Worm (Caenorhabditis elegans) whole organism, L1 larva: ENCODE results near the gene osg-1.

ENCODE experiments used
- F16B12.6 ChIP-seq: fragments of 150-350 bp; optimal IDR thresholded peaks from 2 replicates; lab custom pipeline; 2014; ENCODE audit warnings: missing biosample characterization, missing genetic modification characterization
- ama-1 ChIP-seq: fragments of 150-350 bp; optimal IDR thresholded peaks from 2 replicates; lab custom pipeline; 2014
- blmp-1 ChIP-seq: fragments of 150-350 bp; optimal IDR thresholded peaks from 2 replicates; lab custom pipeline; 2014; ENCODE audit warnings: missing biosample characterization, missing genetic modification characterization
- ceh-63 ChIP-seq: fragments of 200-800 bp; sonication (Bioruptor generic); optimal IDR thresholded peaks from 2 replicates; lab custom pipeline; 2018; ENCODE audit warnings: mild to moderate bottlenecking, missing genetic modification characterization, missing compliant biosample characterization
- ceh-90 ChIP-seq: sonication (generic microtip); optimal IDR thresholded peaks from 2 replicates; lab custom pipeline; 2016; ENCODE audit warnings: missing genetic modification characterization, missing compliant biosample characterization
- efl-1 ChIP-seq, 4 experiments: fragments of 150-350 bp; optimal IDR thresholded peaks in 3 of 4; peaks in 1 of 4; 1 replicate in 1 of 4; 2 replicates in 3 of 4; lab custom pipeline; 2014; ENCODE audit warnings: missing biosample characterization in 2 of 4, missing genetic modification characterization in 2 of 4, missing genetic modification reagents in 2 of 4
- efl-3 ChIP-seq: fragments of 200-800 bp; sonication (Bioruptor generic); optimal IDR thresholded peaks from 2 replicates; lab custom pipeline; 2018; ENCODE audit warnings: mild to moderate bottlenecking, missing genetic modification characterization, missing compliant biosample characterization
- elt-2 ChIP-seq: sonication (generic microtip); optimal IDR thresholded peaks from 2 replicates; lab custom pipeline; 2016; ENCODE audit warnings: missing genetic modification characterization, mild to moderate bottlenecking, inconsistent platforms, missing compliant biosample characterization, missing genetic modification reagents
- fkh-10 ChIP-seq: sonication (generic microtip); optimal IDR thresholded peaks from 2 replicates; lab custom pipeline; 2017; ENCODE audit warnings: missing biosample characterization, missing genetic modification reagents, missing genetic modification characterization
- fkh-4 ChIP-seq: sonication (generic microtip); optimal IDR thresholded peaks from 2 replicates; lab custom pipeline; 2016; ENCODE audit warnings: missing compliant biosample characterization, missing genetic modification characterization, borderline replicate concordance
- fos-1 ChIP-seq: fragments of 150-350 bp; optimal IDR thresholded peaks from 2 replicates; lab custom pipeline; 2014; ENCODE audit warnings: missing biosample characterization, missing genetic modification characterization
- hlh-4 ChIP-seq: sonication (generic microtip); optimal IDR thresholded peaks from 2 replicates; lab custom pipeline; 2016; ENCODE audit warnings: mild to moderate bottlenecking, missing genetic modification characterization, missing compliant biosample characterization
- hpl-2 ChIP-seq: fragments of 150-350 bp; optimal IDR thresholded peaks from 2 replicates; lab custom pipeline; 2014; ENCODE audit warnings: missing biosample characterization, missing genetic modification reagents, missing genetic modification characterization
- isw-1 ChIP-seq: fragments of 200-800 bp; sonication (Bioruptor generic); IDR thresholded peaks from 2 replicates; pipeline ENCODE4 v1.3.6; 2022; ENCODE audit warnings: missing genetic modification characterization, missing compliant biosample characterization
- jun-1 ChIP-seq: fragments of 150-350 bp; optimal IDR thresholded peaks from 2 replicates; lab custom pipeline; 2014; ENCODE audit warnings: missing biosample characterization, missing genetic modification reagents, missing genetic modification characterization
- lsy-2 ChIP-seq, 2 experiments: fragments of 150-350 bp; optimal IDR thresholded peaks; 2 replicates each; lab custom pipeline; 2014; ENCODE audit warnings: missing biosample characterization in 2 of 2, missing genetic modification characterization in 2 of 2
- mab-9 ChIP-seq: fragments of 200-800 bp; sonication (Bioruptor generic); IDR thresholded peaks from 2 replicates; pipeline ENCODE4 v1.3.6; 2022; ENCODE audit warnings: missing genetic modification reagents, missing genetic modification characterization, missing compliant biosample characterization
- mef-2 ChIP-seq: fragments of 150-350 bp; optimal IDR thresholded peaks from 2 replicates; lab custom pipeline; 2014; ENCODE audit warnings: missing biosample characterization, missing genetic modification characterization
- mep-1 ChIP-seq: fragments of 150-350 bp; optimal IDR thresholded peaks from 2 replicates; lab custom pipeline; 2014; ENCODE audit warnings: missing biosample characterization, missing genetic modification characterization
- nhr-237 ChIP-seq: fragments of 150-350 bp; optimal IDR thresholded peaks from 2 replicates; lab custom pipeline; 2014; ENCODE audit warnings: missing biosample characterization, missing genetic modification characterization
- nhr-71 ChIP-seq: sonication (generic microtip); optimal IDR thresholded peaks from 2 replicates; lab custom pipeline; 2016; ENCODE audit warnings: mild to moderate bottlenecking, missing genetic modification characterization, moderate library complexity, missing compliant biosample characterization
- nhr-77 ChIP-seq: fragments of 150-350 bp; optimal IDR thresholded peaks from 2 replicates; lab custom pipeline; 2014; ENCODE audit warnings: missing biosample characterization, missing genetic modification characterization
- nhr-84 ChIP-seq: sonication (generic microtip); optimal IDR thresholded peaks from 2 replicates; lab custom pipeline; 2017; ENCODE audit warnings: missing biosample characterization, missing genetic modification characterization
- nhr-85 ChIP-seq: sonication (generic microtip); peaks from one replicate; lab custom pipeline; 2016; ENCODE audit warnings: missing genetic modification characterization, inconsistent platforms, missing compliant biosample characterization
- pax-3 ChIP-seq: fragments of 200-800 bp; sonication (Bioruptor generic); optimal IDR thresholded peaks from 2 replicates; lab custom pipeline; 2018; ENCODE audit warnings: mild to moderate bottlenecking, missing genetic modification characterization, moderate library complexity, missing compliant biosample characterization
- pqm-1 ChIP-seq: sonication (generic microtip); optimal IDR thresholded peaks from 3 replicates; lab custom pipeline; 2017; ENCODE audit warnings: missing biosample characterization, missing genetic modification characterization
- rnt-1 ChIP-seq: sonication (generic microtip); optimal IDR thresholded peaks from 2 replicates; lab custom pipeline; 2016; ENCODE audit warnings: mild to moderate bottlenecking, missing genetic modification characterization, moderate library complexity, missing compliant biosample characterization
- snpc-4 ChIP-seq: fragments of 150-350 bp; optimal IDR thresholded peaks from 2 replicates; lab custom pipeline; 2014; ENCODE audit warnings: missing biosample characterization, missing genetic modification characterization
- snu-23 ChIP-seq: sonication (generic microtip); optimal IDR thresholded peaks from 2 replicates; lab custom pipeline; 2016; ENCODE audit warnings: missing genetic modification characterization, missing compliant biosample characterization
- sox-4 ChIP-seq: sonication (generic microtip); optimal IDR thresholded peaks from 2 replicates; lab custom pipeline; 2016; ENCODE audit warnings: missing genetic modification characterization, missing compliant biosample characterization
- sptf-1 ChIP-seq: fragments of 150-350 bp; optimal IDR thresholded peaks from 2 replicates; lab custom pipeline; 2014; ENCODE audit warnings: missing biosample characterization, missing genetic modification characterization
- sup-37 ChIP-seq: fragments of 200-800 bp; sonication (Bioruptor generic); optimal IDR thresholded peaks from 2 replicates; lab custom pipeline; 2018; ENCODE audit warnings: mild to moderate bottlenecking, missing genetic modification characterization, missing compliant biosample characterization
- tbx-2 ChIP-seq: sonication (generic microtip); optimal IDR thresholded peaks from 2 replicates; lab custom pipeline; 2016; ENCODE audit warnings: missing genetic modification characterization, missing compliant biosample characterization
- tlp-1 ChIP-seq: fragments of 150-350 bp; optimal IDR thresholded peaks from 2 replicates; lab custom pipeline; 2014; ENCODE audit warnings: missing biosample characterization, missing genetic modification characterization
- unc-30 ChIP-seq: sonication (generic microtip); optimal IDR thresholded peaks from 2 replicates; lab custom pipeline; 2017; ENCODE audit warnings: missing biosample characterization, missing genetic modification characterization
- unc-62 ChIP-seq: fragments of 150-350 bp; optimal IDR thresholded peaks from 2 replicates; lab custom pipeline; 2014; ENCODE audit warnings: missing biosample characterization, missing genetic modification reagents, missing genetic modification characterization
- unc-86 ChIP-seq: sonication (generic microtip); optimal IDR thresholded peaks from 2 replicates; lab custom pipeline; 2016; ENCODE audit warnings: missing genetic modification characterization, missing compliant biosample characterization
- vab-15 ChIP-seq: sonication (generic microtip); optimal IDR thresholded peaks from 2 replicates; lab custom pipeline; 2017; ENCODE audit warnings: missing genotype, mild to moderate bottlenecking, missing genetic modification characterization, missing compliant biosample characterization
- xbp-1 ChIP-seq: sonication (generic microtip); optimal IDR thresholded peaks from 2 replicates; lab custom pipeline; 2016; ENCODE audit warnings: missing genetic modification characterization, missing compliant biosample characterization
- zag-1 ChIP-seq: fragments of 150-350 bp; optimal IDR thresholded peaks from 2 replicates; lab custom pipeline; 2014; ENCODE audit warnings: missing biosample characterization, missing genetic modification characterization

The osg-1 gene

ce11 chrIII:5504164-5504563 lies 16.8 kb downstream of the osg-1 start (continued):
- TF ChIP-seq snpc-4 (tag; lab: Kevin White, UChicago): peak; percentile 16
- TF ChIP-seq hpl-2 (GFP tag; lab: Kevin White, UChicago): no peak
- peak; percentile 91 for TF ChIP-seq ama-1 (lab: Kevin White, UChicago)
- TF ChIP-seq rnt-1 (tag; lab: Kevin White, UChicago): peak; percentile 87
- TF ChIP-seq nhr-71 (tag; lab: Kevin White, UChicago): peak; percentile 77
- peak; percentile 37 for TF ChIP-seq xbp-1 (tag; lab: Kevin White, UChicago)
- no peak for TF ChIP-seq ceh-90
- TF ChIP-seq hlh-4 (tag; lab: Kevin White, UChicago): no peak
- TF ChIP-seq blmp-1 (tag; lab: Kevin White, UChicago): peak; percentile 83
- TF ChIP-seq nhr-237: peak; percentile 54
- no peak for TF ChIP-seq mef-2 (tag; lab: Kevin White, UChicago)
- TF ChIP-seq unc-62 (GFP tag; lab: Kevin White, UChicago): no peak
- TF ChIP-seq fos-1 (tag; lab: Kevin White, UChicago): peak; percentile 61
- no peak for TF ChIP-seq mab-9
- TF ChIP-seq fkh-10: no peak
- TF ChIP-seq unc-30 (tag; lab: Kevin White, UChicago): no peak
- no peak for TF ChIP-seq ceh-63 (GFP tag; lab: Kevin White, UChicago)
- peak; percentile 54 to 60 for TF ChIP-seq lsy-2 (tag; optimal IDR thresholded peaks at IDR 0.05; lab: Kevin White, UChicago)
- TF ChIP-seq vab-15 (tag; lab: Kevin White, UChicago): no peak
- TF ChIP-seq elt-2 (tag; lab: Kevin White, UChicago): no peak
- no peak for TF ChIP-seq tbx-2 (tag; lab: Kevin White, UChicago)
- TF ChIP-seq snu-23 (GFP tag; lab: Kevin White, UChicago): peak; percentile 77
- no peak for TF ChIP-seq fkh-4 (tag; lab: Kevin White, UChicago)
- peak; percentile 86 for TF ChIP-seq mep-1 (tag; lab: Kevin White, UChicago)
- no peak for TF ChIP-seq zag-1 (tag; lab: Kevin White, UChicago)
- TF ChIP-seq, all 84 proteins: peak for 35

ce11 chrIII:5504725-5505473 lies 17.5 kb downstream of the osg-1 start:
- TF ChIP-seq nhr-237: no peak
- TF ChIP-seq sox-4 (tag; lab: Kevin White, UChicago): no peak
- TF ChIP-seq pax-3 (tag; lab: Kevin White, UChicago): no peak
- no peak for TF ChIP-seq blmp-1 (tag; lab: Kevin White, UChicago)
- no peak for TF ChIP-seq vab-15 (tag; lab: Kevin White, UChicago)
- no peak for TF ChIP-seq efl-3 (GFP tag; lab: Kevin White, UChicago)
- no peak for TF ChIP-seq unc-86 (tag; lab: Kevin White, UChicago)
- TF ChIP-seq ama-1 (lab: Kevin White, UChicago): peak; percentile 7
- TF ChIP-seq nhr-85 (tag; lab: Kevin White, UChicago): peak; percentile 64
- TF ChIP-seq nhr-77 (tag; lab: Kevin White, UChicago): no peak
- TF ChIP-seq F16B12.6 (tag; lab: Kevin White, UChicago): no peak
- no peak for TF ChIP-seq jun-1 (tag; lab: Kevin White, UChicago)
- TF ChIP-seq tlp-1 (tag; lab: Kevin White, UChicago): no peak
- no peak for TF ChIP-seq pqm-1 (tag; lab: Kevin White, UChicago)
- no peak for TF ChIP-seq isw-1 (GFP tag; lab: Robert Waterston, UW)
- no peak for TF ChIP-seq sup-37
- no peak for TF ChIP-seq nhr-84 (tag; lab: Kevin White, UChicago)
- no peak for TF ChIP-seq efl-1 (optimal IDR thresholded peaks at IDR 0.05; lab: Kevin White, UChicago)
- TF ChIP-seq efl-1 (GFP tag; optimal IDR thresholded peaks at IDR 0.05 in 1 of 2; lab: Kevin White, UChicago): peak in 1 of 2 experiments; percentile 92
- no peak for TF ChIP-seq sptf-1
- TF ChIP-seq hpl-2 (GFP tag; lab: Kevin White, UChicago): no peak
- no peak for TF ChIP-seq lsy-2 (tag; optimal IDR thresholded peaks at IDR 0.05; lab: Kevin White, UChicago)
- TF ChIP-seq, all 84 proteins: peak for 3
